Worm (Caenorhabditis elegans): ENCODE results near the gene str-125.

DNA sequence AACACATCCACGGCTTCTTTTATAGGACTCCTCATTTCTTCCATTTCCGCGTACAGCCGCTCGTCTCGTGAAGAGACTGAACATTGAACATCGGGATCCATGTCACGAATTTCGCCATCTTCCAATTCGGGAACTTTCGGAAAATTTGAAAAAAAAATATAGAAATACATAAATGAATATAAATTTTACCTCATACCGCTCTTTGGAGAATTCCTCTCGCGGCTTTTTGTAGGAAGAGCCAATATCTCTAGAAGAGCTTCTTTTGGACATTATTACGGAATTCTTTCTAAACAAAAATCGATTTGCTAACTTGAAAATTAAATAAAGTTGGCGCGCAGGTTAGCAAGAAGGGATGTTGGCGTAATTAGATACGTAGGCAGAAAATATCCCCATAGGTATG is 6.9 kb upstream of the str-125 start, which contains the start of gene T05E12.9:
- TF ChIP-seq ztf-11 (tag; optimal IDR thresholded peaks at IDR 0.05) (no peak), nhr-11 (tag; optimal IDR thresholded peaks at IDR 0.05) (no peak), T20F7.1 (GFP tag; optimal IDR thresholded peaks at IDR 0.05) (no peak), lin-13 (GFP tag; optimal IDR thresholded peaks at IDR 0.05) (no peak)

Data from whole organism, L4 larva.